Worm (Caenorhabditis elegans) whole organism, L4/young adult: ENCODE measurements around the gene gcy-20.

Experiments
- W03F9.2 ChIP-seq: fragments of 150-350 bp; optimal IDR thresholded peaks from 2 replicates; lab custom pipeline; 2014; ENCODE audit warnings: missing biosample characterization, missing genetic modification characterization
- dao-5 ChIP-seq: sonication (generic microtip); optimal IDR thresholded peaks from 2 replicates; lab custom pipeline; 2016; ENCODE audit warnings: missing genotype, missing genetic modification characterization, moderate library complexity, missing compliant biosample characterization

DNA sequence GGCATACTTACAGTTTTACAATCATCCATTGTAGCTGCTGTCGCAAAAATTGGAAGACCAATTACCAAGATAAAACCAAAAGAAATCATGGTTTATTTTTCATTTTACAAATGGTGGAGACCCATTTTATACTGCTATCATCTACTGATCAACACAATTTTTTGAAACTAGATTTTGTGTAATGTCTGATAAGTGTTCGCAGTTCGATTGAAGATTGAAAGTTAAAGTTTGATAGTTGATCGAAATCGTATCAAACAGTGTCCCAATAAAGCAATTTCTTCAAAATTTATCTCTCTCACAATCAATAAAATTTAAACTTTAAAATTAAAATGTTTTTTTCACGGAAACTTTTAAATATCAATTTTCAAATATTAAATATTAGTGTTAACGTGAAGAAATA is 17.5 kb upstream of the gcy-20 start, which contains the start of gene T13F3.6:
- TF ChIP-seq W03F9.2 (no peak), dao-5 (tag; lab: Kevin White, UChicago) (no peak)
